Worm (Caenorhabditis elegans): ENCODE data around the gene tsg-101.

DNA sequence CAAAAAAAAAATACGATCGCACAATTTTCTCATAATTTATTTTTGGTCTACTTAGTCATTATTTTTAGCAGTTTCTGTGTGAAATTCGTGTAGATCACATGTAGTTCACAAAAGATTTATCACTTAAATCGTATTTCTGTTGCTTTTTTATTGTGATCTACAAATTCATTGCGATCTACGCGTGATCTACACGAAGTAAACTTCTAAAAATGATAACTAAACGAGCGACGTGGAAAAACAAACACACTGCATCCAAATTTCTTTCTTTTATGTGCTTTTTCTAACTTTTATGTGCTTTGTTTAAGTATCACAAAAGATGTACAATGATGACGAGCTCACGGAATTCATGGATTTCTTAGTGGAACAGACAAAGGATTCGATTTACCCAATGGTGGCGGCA is 25.5 kb upstream of the tsg-101 start, which contains the start of gene B0212.3:
- TF ChIP-seq scrt-1 (GFP tag; IDR thresholded peaks at IDR 0.05) = no peak
- TF ChIP-seq ama-1 (optimal IDR thresholded peaks at IDR 0.05) = no peak
- TF ChIP-seq ets-7 (tag; optimal IDR thresholded peaks at IDR 0.05) = no peak
- no peak for TF ChIP-seq hnd-1 (tag; optimal IDR thresholded peaks at IDR 0.05)
- TF ChIP-seq aly-1 (tag; optimal IDR thresholded peaks at IDR 0.05) = no peak
- no peak for TF ChIP-seq tra-4 (tag; optimal IDR thresholded peaks at IDR 0.05)

Measured in whole organism, early embryonic.